Fruit fly (Drosophila melanogaster): ENCODE data around the gene CCT1.

Gene CCT1

DNA sequence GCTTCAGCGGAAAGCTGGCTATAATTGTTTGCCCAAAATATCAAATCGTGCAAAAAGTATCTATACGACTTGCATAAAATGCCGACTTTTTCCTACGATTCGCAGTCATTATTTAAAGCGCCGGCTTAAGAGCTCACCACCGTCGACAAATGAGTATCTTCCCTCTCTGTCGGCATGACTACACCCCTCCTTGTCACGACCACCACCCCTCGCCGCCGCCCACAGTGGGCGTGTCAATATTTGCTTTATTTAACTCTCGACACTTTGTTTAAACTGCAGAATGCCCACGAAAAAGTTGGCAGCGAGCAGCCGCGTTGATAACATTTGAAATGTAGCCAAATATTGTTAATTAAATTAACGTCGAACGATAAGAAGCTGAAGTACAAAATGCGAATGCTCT is 27.0 kb upstream of the CCT1 start:
- TF ChIP-seq CG33213 (GFP tag; optimal IDR thresholded peaks at IDR 0.05) (no peak), Med (GFP tag) (peak; percentile 78), CG7556 (GFP tag; optimal IDR thresholded peaks at IDR 0.05) (no peak), CG17912 (GFP tag; optimal IDR thresholded peaks at IDR 0.05) (no peak), Scr (GFP tag; IDR thresholded peaks at IDR 0.05; ENCODE audit: partially characterized antibody) (no peak), CG7963 (GFP tag; IDR thresholded peaks at IDR 0.05; ENCODE audit: partially characterized antibody) (no peak), kni (GFP tag; optimal IDR thresholded peaks at IDR 0.05) (no peak), zfh1 (GFP tag; IDR thresholded peaks at IDR 0.05) (no peak), CG1647 (GFP tag; optimal IDR thresholded peaks at IDR 0.05) (no peak), dm (GFP tag; optimal IDR thresholded peaks at IDR 0.05) (no peak), B-H2 (GFP tag; optimal IDR thresholded peaks at IDR 0.05) (peak; percentile 22), usp (GFP tag; optimal IDR thresholded peaks at IDR 0.05) (no peak), Usf (GFP tag; optimal IDR thresholded peaks at IDR 0.05) (no peak), Drgx (GFP tag; IDR thresholded peaks at IDR 0.05) (no peak), CG11723 (GFP tag; optimal IDR thresholded peaks at IDR 0.05) (no peak), GATAe (GFP tag; conservative IDR thresholded peaks at IDR 0.05) (no peak), gsb-n (tag; optimal IDR thresholded peaks at IDR 0.05) (no peak), CG7987 (GFP tag; optimal IDR thresholded peaks at IDR 0.05) (no peak), cg (GFP tag; optimal IDR thresholded peaks at IDR 0.05) (no peak), Xrp1 (GFP tag; IDR thresholded peaks at IDR 0.05) (no peak), Adf1 (GFP tag; IDR thresholded peaks at IDR 0.05) (0 out of 2 replicates have a peak, but pooled peaks have one; percentile 17), CG4730 (GFP tag; IDR thresholded peaks at IDR 0.05) (no peak), trem (tag; optimal IDR thresholded peaks at IDR 0.05) (no peak), CG17361 (GFP tag; IDR thresholded peaks at IDR 0.05) (no peak), CG33557 (GFP tag; optimal IDR thresholded peaks at IDR 0.05) (no peak), Max (GFP tag; optimal IDR thresholded peaks at IDR 0.05) (no peak), CG15514 (GFP tag; optimal IDR thresholded peaks at IDR 0.05) (peak; percentile 27), Hmr (GFP tag; optimal IDR thresholded peaks at IDR 0.05) (peak; percentile 19), CG6175 (GFP tag; IDR thresholded peaks at IDR 0.05) (no peak), CG30431 (GFP tag; optimal IDR thresholded peaks at IDR 0.05) (no peak), CG15073 (GFP tag; optimal IDR thresholded peaks at IDR 0.05) (no peak), CG1832 (GFP tag; optimal IDR thresholded peaks at IDR 0.05) (peak; percentile 0), slp2 (GFP tag; optimal IDR thresholded peaks at IDR 0.05) (no peak), CG8290 (GFP tag; optimal IDR thresholded peaks at IDR 0.05) (no peak), CG8290 (tag; optimal IDR thresholded peaks at IDR 0.05) (peak in 1 of 2 experiments; percentile 62), CG14667 (GFP tag; IDR thresholded peaks at IDR 0.05) (no peak), CG11085 (GFP tag; IDR thresholded peaks at IDR 0.05) (no peak), CG34376 (GFP tag; optimal IDR thresholded peaks at IDR 0.05) (no peak), CG18599 (GFP tag; optimal IDR thresholded peaks at IDR 0.05) (peak; percentile 64), CG4328 (GFP tag; optimal IDR thresholded peaks at IDR 0.05) (no peak), sc (optimal IDR thresholded peaks at IDR 0.05) (no peak), sc (GFP tag; optimal IDR thresholded peaks at IDR 0.05) (no peak), Abd-B (GFP tag; optimal IDR thresholded peaks at IDR 0.05) (no peak), lab (GFP tag; optimal IDR thresholded peaks at IDR 0.05) (peak; percentile 80), schlank (tag; optimal IDR thresholded peaks at IDR 0.05) (peak; percentile 57), CG10274 (GFP tag; optimal IDR thresholded peaks at IDR 0.05) (no peak), al (GFP tag; IDR thresholded peaks at IDR 0.05) (no peak), lilli (GFP tag; optimal IDR thresholded peaks at IDR 0.05) (no peak), bigmax (GFP tag; optimal IDR thresholded peaks at IDR 0.05) (no peak), Rfx (GFP tag; IDR thresholded peaks at IDR 0.05) (peak; percentile 28; the same call in 1 of the 2 replicates), CG18764 (GFP tag; optimal IDR thresholded peaks at IDR 0.05) (no peak), HLH3B (GFP tag; IDR thresholded peaks at IDR 0.05) (no peak)
